Fruit fly (Drosophila melanogaster) whole organism, embryonic: ENCODE measurements around the gene tral.

Experiments
- Bgb ChIP-seq: fragments of 200-800 bp; sonication (Bioruptor generic); IDR thresholded peaks from 2 replicates; pipeline ENCODE4 v1.3.6; 2022; ENCODE audit warnings: missing biosample characterization, missing genetic modification characterization; ENCODE audit not compliant: partially characterized antibody
- CG11398 ChIP-seq: fragments of 200-800 bp; sonication (Bioruptor generic); optimal IDR thresholded peaks from 2 replicates; lab custom pipeline; 2016; ENCODE audit warnings: missing biosample characterization, missing genetic modification characterization
- CG11456 ChIP-seq: fragments of 200-800 bp; sonication (Bioruptor generic); IDR thresholded peaks from 3 replicates; pipeline ENCODE4 v1.3.6; 2022; ENCODE audit warnings: missing biosample characterization, missing genetic modification characterization
- CG11723 ChIP-seq: fragments of 200-800 bp; sonication (Bioruptor generic); optimal IDR thresholded peaks from 2 replicates; lab custom pipeline; 2017; ENCODE audit warnings: missing biosample characterization, mild to moderate bottlenecking, missing genetic modification characterization
- CG12071 ChIP-seq: fragments of 200-800 bp; sonication (Bioruptor generic); optimal IDR thresholded peaks from 3 replicates; lab custom pipeline; 2018; ENCODE audit warnings: missing biosample characterization, mild to moderate bottlenecking, missing genetic modification characterization
- CG1233 ChIP-seq: fragments of 200-800 bp; sonication (Bioruptor generic); optimal IDR thresholded peaks from 4 replicates; lab custom pipeline; 2018; ENCODE audit warnings: missing biosample characterization, mild to moderate bottlenecking, missing genetic modification characterization
- CG13624 ChIP-seq: fragments of 200-800 bp; sonication (Bioruptor generic); optimal IDR thresholded peaks from 2 replicates; lab custom pipeline; 2016; ENCODE audit warnings: missing biosample characterization, missing genetic modification characterization
- CG14667 ChIP-seq: fragments of 200-800 bp; sonication (Bioruptor generic); IDR thresholded peaks from 2 replicates; pipeline ENCODE4 v1.3.6; 2022; ENCODE audit warnings: missing biosample characterization, missing genetic modification characterization
- CG15479 ChIP-seq: fragments of 200-800 bp; sonication (Bioruptor generic); optimal IDR thresholded peaks from 3 replicates; lab custom pipeline; 2019; ENCODE audit warnings: missing biosample characterization, mild to moderate bottlenecking, missing genetic modification characterization, moderate library complexity
- CG17186 ChIP-seq: fragments of 200-800 bp; sonication (Bioruptor generic); optimal IDR thresholded peaks from 3 replicates; lab custom pipeline; 2017; ENCODE audit warnings: missing biosample characterization, missing genetic modification reagents, missing genetic modification characterization
- CG17359 ChIP-seq: fragments of 200-800 bp; sonication (Bioruptor generic); optimal IDR thresholded peaks from 3 replicates; lab custom pipeline; 2018; ENCODE audit warnings: missing biosample characterization, mild to moderate bottlenecking, missing genetic modification characterization, moderate library complexity
- CG17361 ChIP-seq: fragments of 200-800 bp; sonication (Bioruptor generic); IDR thresholded peaks from 3 replicates; pipeline ENCODE4 v1.3.6; 2022; ENCODE audit warnings: missing biosample characterization, missing genetic modification characterization
- CG17912 ChIP-seq: fragments of 200-800 bp; sonication (Bioruptor generic); optimal IDR thresholded peaks from 2 replicates; lab custom pipeline; 2018; ENCODE audit warnings: missing biosample characterization, mild to moderate bottlenecking, missing genetic modification characterization
- CG18262 ChIP-seq: fragments of 200-800 bp; optimal IDR thresholded peaks from 3 replicates; lab custom pipeline; 2019; ENCODE audit warnings: missing biosample characterization, mild to moderate bottlenecking, missing genetic modification characterization, moderate library complexity
- CG18599 ChIP-seq: fragments of 200-800 bp; sonication (Bioruptor generic); optimal IDR thresholded peaks from 3 replicates; lab custom pipeline; 2017; ENCODE audit warnings: missing biosample characterization, missing genetic modification characterization, mild to moderate bottlenecking, moderate library complexity, missing genetic modification reagents
- CG2678 ChIP-seq: fragments of 200-800 bp; sonication (Bioruptor generic); optimal IDR thresholded peaks from 3 replicates; lab custom pipeline; 2019; ENCODE audit warnings: missing biosample characterization, mild to moderate bottlenecking, missing genetic modification characterization, moderate library complexity
- CG6689 ChIP-seq: fragments of 200-800 bp; sonication (Bioruptor generic); IDR thresholded peaks from 2 replicates; pipeline ENCODE4 v1.3.6; 2022; ENCODE audit warnings: missing biosample characterization, missing genetic modification characterization
- CG7271 ChIP-seq: fragments of 200-800 bp; sonication (Bioruptor generic); optimal IDR thresholded peaks from 2 replicates; lab custom pipeline; 2018; ENCODE audit warnings: missing biosample characterization, mild to moderate bottlenecking, missing genetic modification characterization, moderate library complexity
- CkIIα-i1 ChIP-seq: fragments of 200-800 bp; sonication (Bioruptor generic); IDR thresholded peaks from 2 replicates; pipeline ENCODE4 v1.3.6; 2022; ENCODE audit warnings: missing biosample characterization, missing genetic modification characterization
- D19A ChIP-seq: fragments of 200-800 bp; optimal IDR thresholded peaks from 3 replicates; lab custom pipeline; 2019; ENCODE audit warnings: missing biosample characterization, mild to moderate bottlenecking, missing genetic modification characterization, moderate library complexity
- Deaf1 ChIP-seq: fragments of 200-800 bp; optimal IDR thresholded peaks from 3 replicates; lab custom pipeline; 2019; ENCODE audit warnings: missing biosample characterization, mild to moderate bottlenecking, missing genetic modification characterization, moderate library complexity
- Dek ChIP-seq: fragments of 200-800 bp; sonication (Bioruptor generic); optimal IDR thresholded peaks from 3 replicates; lab custom pipeline; 2019; ENCODE audit warnings: missing biosample characterization, mild to moderate bottlenecking, missing genetic modification characterization, moderate library complexity
- ERR ChIP-seq: fragments of 200-800 bp; sonication (Bioruptor generic); optimal IDR thresholded peaks from 2 replicates; lab custom pipeline; 2016; ENCODE audit warnings: missing biosample characterization, missing genetic modification characterization
- Fer1 ChIP-seq: fragments of 200-800 bp; sonication (Bioruptor generic); optimal IDR thresholded peaks from 2 replicates; lab custom pipeline; 2017; ENCODE audit warnings: missing biosample characterization, mild to moderate bottlenecking, missing genetic modification characterization
- HLH3B ChIP-seq: fragments of 200-800 bp; sonication (Bioruptor generic); IDR thresholded peaks from 2 replicates; pipeline ENCODE4 v1.3.6; 2022; ENCODE audit warnings: missing biosample characterization, missing genetic modification characterization
- HLH54F ChIP-seq: fragments of 200-800 bp; sonication (Bioruptor generic); optimal IDR thresholded peaks from 3 replicates; lab custom pipeline; 2016; ENCODE audit warnings: missing biosample characterization, missing genetic modification characterization
- Hey ChIP-seq: fragments of 200-800 bp; sonication (Bioruptor generic); optimal IDR thresholded peaks from 3 replicates; lab custom pipeline; 2018; ENCODE audit warnings: missing biosample characterization, mild to moderate bottlenecking, missing genetic modification characterization
- Rx ChIP-seq: fragments of 200-800 bp; sonication (Bioruptor generic); IDR thresholded peaks from 2 replicates; pipeline ENCODE4 v1.3.6; 2022; ENCODE audit warnings: missing biosample characterization, missing genetic modification characterization
- Xbp1 ChIP-seq: fragments of 200-800 bp; sonication (Bioruptor generic); optimal IDR thresholded peaks from 3 replicates; lab custom pipeline; 2016; ENCODE audit warnings: missing biosample characterization, mild to moderate bottlenecking, missing genetic modification characterization
- Xrp1 ChIP-seq: fragments of 200-800 bp; sonication (Bioruptor generic); IDR thresholded peaks from 2 replicates; pipeline ENCODE4 v1.3.6; 2022; ENCODE audit warnings: missing biosample characterization, missing genetic modification characterization
- az2 ChIP-seq: fragments of 200-800 bp; sonication (Bioruptor generic); optimal IDR thresholded peaks from 3 replicates; lab custom pipeline; 2016; ENCODE audit warnings: missing biosample characterization, missing genetic modification characterization
- bsh ChIP-seq, 2 experiments: fragments of 200-800 bp; sonication (Bioruptor generic); optimal IDR thresholded peaks; 2 replicates each; lab custom pipeline; 2017 to 2018; ENCODE audit warnings: mild to moderate bottlenecking in 2 of 2, missing biosample characterization in 2 of 2, missing genetic modification characterization in 2 of 2, moderate library complexity in 1 of 2
- cg ChIP-seq: fragments of 200-800 bp; sonication (Bioruptor generic); optimal IDR thresholded peaks from 3 replicates; lab custom pipeline; 2019; ENCODE audit warnings: missing biosample characterization, mild to moderate bottlenecking, missing genetic modification characterization, moderate library complexity
- disco-r ChIP-seq: fragments of 200-800 bp; sonication (Bioruptor generic); optimal IDR thresholded peaks from 2 replicates; lab custom pipeline; 2016; ENCODE audit warnings: missing biosample characterization, missing genetic modification characterization
- dmrt99B ChIP-seq: fragments of 200-800 bp; sonication (Bioruptor generic); optimal IDR thresholded peaks from 2 replicates; lab custom pipeline; 2018; ENCODE audit warnings: missing biosample characterization, mild to moderate bottlenecking, missing genetic modification characterization, moderate library complexity
- emc ChIP-seq: fragments of 200-800 bp; sonication (Bioruptor generic); optimal IDR thresholded peaks from 2 replicates; lab custom pipeline; 2016; ENCODE audit warnings: missing biosample characterization, missing genetic modification characterization
- ems ChIP-seq: fragments of 200-800 bp; sonication (Bioruptor generic); optimal IDR thresholded peaks from 3 replicates; lab custom pipeline; 2016; ENCODE audit warnings: missing biosample characterization, missing genetic modification characterization
- esg ChIP-seq: fragments of 200-800 bp; sonication (Bioruptor generic); conservative IDR thresholded peaks from 2 replicates; pipeline ENCODE4 v1.3.6; 2022; ENCODE audit warnings: missing biosample characterization, missing genetic modification characterization
- fru ChIP-seq: fragments of >200 bp; optimal IDR thresholded peaks from 2 replicates; lab custom pipeline; 2017
- gem ChIP-seq: fragments of 200-800 bp; sonication (Bioruptor generic); optimal IDR thresholded peaks from 2 replicates; lab custom pipeline; 2019; ENCODE audit warnings: missing biosample characterization, mild to moderate bottlenecking, missing genetic modification characterization, moderate library complexity
- grau ChIP-seq: fragments of 200-800 bp; optimal IDR thresholded peaks from 3 replicates; lab custom pipeline; 2019; ENCODE audit warnings: missing biosample characterization, mild to moderate bottlenecking, missing genetic modification characterization, moderate library complexity
- ham ChIP-seq: fragments of 200-800 bp; sonication (Bioruptor generic); IDR thresholded peaks from 2 replicates; pipeline ENCODE4 v1.3.6; 2022; ENCODE audit warnings: missing biosample characterization, missing genetic modification characterization
- mirr ChIP-seq: fragments of 200-800 bp; sonication (Bioruptor generic); optimal IDR thresholded peaks from 3 replicates; lab custom pipeline; 2018; ENCODE audit warnings: missing biosample characterization, mild to moderate bottlenecking, missing genetic modification characterization
- oc ChIP-seq: fragments of 200-800 bp; sonication (Bioruptor generic); optimal IDR thresholded peaks from 2 replicates; lab custom pipeline; 2018; ENCODE audit warnings: missing biosample characterization, mild to moderate bottlenecking, missing genetic modification characterization, moderate library complexity
- peb ChIP-seq: fragments of 200-800 bp; sonication (Bioruptor generic); IDR thresholded peaks from 2 replicates; pipeline ENCODE4 v1.3.6; 2022; ENCODE audit warnings: missing biosample characterization, missing genetic modification characterization
- pfk ChIP-seq: fragments of 200-800 bp; sonication (Bioruptor generic); optimal IDR thresholded peaks from 2 replicates; lab custom pipeline; 2018; ENCODE audit warnings: missing biosample characterization, mild to moderate bottlenecking, missing genetic modification characterization, moderate library complexity
- seq ChIP-seq: fragments of 200-800 bp; sonication (Bioruptor generic); IDR thresholded peaks from 2 replicates; pipeline ENCODE4 v1.3.6; 2022; ENCODE audit warnings: missing biosample characterization, missing genetic modification characterization
- trh ChIP-seq: fragments of 200-800 bp; sonication (Bioruptor generic); optimal IDR thresholded peaks from 2 replicates; lab custom pipeline; 2016; ENCODE audit warnings: missing biosample characterization, missing genetic modification characterization
- wdn ChIP-seq: fragments of 200-800 bp; sonication (Bioruptor generic); IDR thresholded peaks from 2 replicates; pipeline ENCODE4 v1.3.6; 2022; ENCODE audit warnings: missing biosample characterization, missing genetic modification characterization
- zen2 ChIP-seq: fragments of 200-800 bp; sonication (Bioruptor generic); IDR thresholded peaks from 3 replicates; pipeline ENCODE4 v1.3.6; 2022; ENCODE audit warnings: missing biosample characterization, missing genetic modification characterization; ENCODE audit not compliant: partially characterized antibody
- zfh2 ChIP-seq: fragments of 200-800 bp; sonication (Bioruptor generic); optimal IDR thresholded peaks from 2 replicates; lab custom pipeline; 2016; ENCODE audit warnings: missing biosample characterization, missing genetic modification characterization

Gene tral

DNA sequence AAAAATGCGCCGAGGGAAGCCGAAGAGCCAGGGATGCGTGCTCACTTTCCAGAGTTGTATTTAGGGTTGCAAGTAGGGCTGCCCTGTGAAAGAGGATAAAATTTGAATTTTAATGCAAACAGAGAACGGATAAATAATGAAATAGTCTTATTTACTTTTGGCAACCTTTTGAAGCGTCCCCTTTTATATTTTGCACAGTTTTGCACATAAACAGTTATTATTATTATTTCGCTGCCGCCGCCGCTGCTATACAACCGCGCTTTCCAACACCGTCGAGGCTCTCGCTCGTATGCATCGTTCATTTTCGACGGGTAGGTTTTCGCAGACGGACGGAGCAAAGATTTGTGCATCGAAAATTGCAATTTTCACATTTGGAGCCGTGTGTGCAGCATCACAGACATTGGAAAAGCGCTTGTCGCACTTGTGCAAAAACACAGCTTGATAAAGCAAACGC, at the start of gene tral, which contains the start of gene sti (continued):
- peak; percentile 94 for TF ChIP-seq CG17186 (GFP tag; lab: Kevin White, UChicago)
- TF ChIP-seq oc (tag; lab: Kevin White, UChicago), result no peak
- TF ChIP-seq az2 (GFP tag; lab: Kevin White, UChicago), result peak; percentile 89
- peak; percentile 73 for TF ChIP-seq esg (GFP tag; lab: Robert Waterston, UW)
- peak; percentile 93 for TF ChIP-seq CG11456
- TF ChIP-seq CG14667 (GFP tag; lab: Robert Waterston, UW), result peak; percentile 83
- peak; percentile 79 for TF ChIP-seq Rx (GFP tag; lab: Robert Waterston, UW)
- peak; percentile 96 for TF ChIP-seq HLH54F (GFP tag; lab: Kevin White, UChicago)
- peak; percentile 45 for TF ChIP-seq CG7271 (tag; lab: Kevin White, UChicago)
- TF ChIP-seq zfh2 (GFP tag; lab: Kevin White, UChicago), result peak; percentile 96
- peak; percentile 83 for TF ChIP-seq emc
- TF ChIP-seq ERR (GFP tag; lab: Kevin White, UChicago), result peak; percentile 86
- TF ChIP-seq dmrt99B (tag; lab: Kevin White, UChicago), result peak; percentile 71
- peak; percentile 82 for TF ChIP-seq CG2678 (tag; lab: Kevin White, UChicago)
- peak; percentile 53; the same call in 1 of the 2 replicates for TF ChIP-seq peb (GFP tag; lab: Robert Waterston, UW)
- peak; percentile 87 for TF ChIP-seq CG6689 (GFP tag; lab: Robert Waterston, UW)
- TF ChIP-seq cg (GFP tag; lab: Kevin White, UChicago), result no peak
- peak; percentile 80 for TF ChIP-seq grau (tag; lab: Kevin White, UChicago)
- peak; percentile 84 for TF ChIP-seq Xrp1 (GFP tag; lab: Robert Waterston, UW)
- peak; percentile 82 for TF ChIP-seq CG1233 (GFP tag; lab: Kevin White, UChicago)
- TF ChIP-seq pfk, result peak; percentile 54
- TF ChIP-seq trh, result peak; percentile 83
- TF ChIP-seq CG17359 (tag; lab: Kevin White, UChicago), result peak; percentile 86
- TF ChIP-seq CG11398 (GFP tag; lab: Kevin White, UChicago), result peak; percentile 77
- peak; percentile 43 for TF ChIP-seq CG15479 (GFP tag; lab: Kevin White, UChicago)
- TF ChIP-seq Bgb (GFP tag; lab: Robert Waterston, UW), result no peak
- peak; percentile 92 for TF ChIP-seq Fer1
- TF ChIP-seq seq (GFP tag; lab: Robert Waterston, UW), result peak; percentile 86
- TF ChIP-seq bsh (GFP tag; optimal IDR thresholded peaks at IDR 0.05; lab: Kevin White, UChicago), result peak; percentile 23 to 76
- TF ChIP-seq gem (tag; lab: Kevin White, UChicago), result peak; percentile 88
- TF ChIP-seq CG12071 (GFP tag; lab: Kevin White, UChicago), result peak; percentile 35
- peak; percentile 83 for TF ChIP-seq Dek (tag; lab: Kevin White, UChicago)
- peak; percentile 58 for TF ChIP-seq Hey (tag; lab: Kevin White, UChicago)
- TF ChIP-seq CkIIα-i1 (GFP tag; lab: Robert Waterston, UW), result no peak
- TF ChIP-seq zen2 (GFP tag; lab: Robert Waterston, UW), result no peak
- peak; percentile 93 for TF ChIP-seq CG18599 (GFP tag; lab: Kevin White, UChicago)
- TF ChIP-seq wdn (GFP tag; lab: Robert Waterston, UW), result peak; percentile 64
- TF ChIP-seq CG17912, result peak; percentile 69
- TF ChIP-seq fru (lab: Kevin White, UChicago), result peak; percentile 38
- peak; percentile 84 for TF ChIP-seq mirr (GFP tag; lab: Kevin White, UChicago)
- TF ChIP-seq disco-r (GFP tag; lab: Kevin White, UChicago), result peak; percentile 85
- peak; percentile 80 for TF ChIP-seq HLH3B (GFP tag; lab: Robert Waterston, UW)
- TF ChIP-seq D19A (tag; lab: Kevin White, UChicago), result peak; percentile 47
- TF ChIP-seq ham (GFP tag; lab: Robert Waterston, UW), result peak; percentile 52; the same call in 1 of the 2 replicates
- TF ChIP-seq CG11723 (GFP tag; lab: Kevin White, UChicago), result peak; percentile 84
- TF ChIP-seq Deaf1, result peak; percentile 76
- TF ChIP-seq Xbp1 (GFP tag; lab: Kevin White, UChicago), result peak; percentile 94
- TF ChIP-seq CG17361 (GFP tag; lab: Robert Waterston, UW), result peak; percentile 88
- peak; percentile 79 for TF ChIP-seq CG18262 (tag; lab: Kevin White, UChicago)
- TF ChIP-seq ems, result peak; percentile 91
- peak; percentile 96 for TF ChIP-seq CG13624
